Worm (Caenorhabditis elegans): ENCODE results near the gene acp-5.

acp-5 gene

DNA sequence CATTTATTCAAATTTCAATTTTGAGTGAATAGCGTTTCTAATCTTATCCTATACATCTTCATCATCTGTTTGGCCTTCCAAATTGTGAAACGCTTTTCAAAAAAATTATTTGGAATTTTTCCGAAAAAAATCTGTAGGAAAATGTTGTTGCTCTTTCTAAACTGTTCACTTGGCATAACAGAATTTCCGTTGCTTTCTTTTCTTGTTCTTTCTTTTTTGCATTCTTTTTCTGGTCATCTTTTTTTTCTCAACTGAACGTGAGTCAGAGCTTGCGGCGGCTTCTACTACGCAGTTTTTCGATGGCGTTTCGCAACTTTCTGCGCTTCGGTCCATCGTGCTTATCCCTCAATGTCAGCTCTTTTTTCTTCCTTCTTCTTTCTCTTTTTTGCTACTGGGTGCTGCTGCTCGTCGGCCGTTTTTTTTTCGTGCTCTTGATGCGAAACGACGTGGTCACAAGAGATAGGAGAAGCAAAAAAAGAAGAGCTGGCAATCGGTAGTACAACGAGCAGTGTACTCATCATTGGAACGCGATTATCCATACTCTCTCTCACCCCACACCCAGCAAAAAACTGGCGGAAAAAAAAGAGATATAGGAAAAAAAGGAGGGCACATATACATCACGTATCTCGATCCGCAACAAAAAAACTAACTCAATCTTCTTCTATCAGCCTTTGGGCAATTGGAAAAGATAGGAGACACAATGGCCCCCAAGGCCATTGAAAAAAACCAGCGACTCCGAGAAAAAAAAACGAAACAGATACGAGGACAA, 9.3 kb upstream of the acp-5 start (continued):
- TF ChIP-seq unc-130 (GFP tag; optimal IDR thresholded peaks at IDR 0.05) (no peak), R02D3.7 (tag; optimal IDR thresholded peaks at IDR 0.05) (no peak), F49E8.2 (tag; optimal IDR thresholded peaks at IDR 0.05; ENCODE audit: borderline replicate concordance) (no peak), ctbp-1 (GFP tag; IDR thresholded peaks at IDR 0.05) (peak; percentile 52), lsy-2 (tag; optimal IDR thresholded peaks at IDR 0.05) (peak in 1 of 2 experiments; percentile 18), dmd-8 (GFP tag; IDR thresholded peaks at IDR 0.05) (no peak), T26A8.4 (GFP tag; IDR thresholded peaks at IDR 0.05) (no peak), hlh-11 (tag; optimal IDR thresholded peaks at IDR 0.05) (peak; percentile 73), unc-39 (tag; optimal IDR thresholded peaks at IDR 0.05) (no peak), ceh-32 (tag; optimal IDR thresholded peaks at IDR 0.05; ENCODE audit: poor library complexity) (no peak), hlh-30 (tag; optimal IDR thresholded peaks at IDR 0.05; ENCODE audit: insufficient read depth) (peak; percentile 59), nhr-77 (tag; optimal IDR thresholded peaks at IDR 0.05) (no peak), lin-13 (GFP tag; optimal IDR thresholded peaks at IDR 0.05) (no peak), arid-1 (GFP tag; conservative IDR thresholded peaks at IDR 0.05) (no peak), daf-12 (tag; optimal IDR thresholded peaks at IDR 0.05) (no peak), tra-1 (GFP tag; IDR thresholded peaks at IDR 0.05) (0 out of 2 replicates have a peak, but pooled peaks have one; percentile 24), pqm-1 (tag; optimal IDR thresholded peaks at IDR 0.05) (no peak), gei-8 (GFP tag; optimal IDR thresholded peaks at IDR 0.05) (no peak), pha-4 (GFP tag; IDR thresholded peaks at IDR 0.05) (no peak), pha-4 (tag; optimal IDR thresholded peaks at IDR 0.05) (no peak), D1046.2 (GFP tag; IDR thresholded peaks at IDR 0.05) (no peak), vab-7 (GFP tag; IDR thresholded peaks at IDR 0.05) (no peak), lin-38 (GFP tag; IDR thresholded peaks at IDR 0.05) (no peak), fkh-10 (GFP tag; optimal IDR thresholded peaks at IDR 0.05) (peak; percentile 55), rbr-2 (tag; optimal IDR thresholded peaks at IDR 0.05) (peak; percentile 10), T20F7.1 (GFP tag; optimal IDR thresholded peaks at IDR 0.05) (no peak), zfp-3 (GFP tag; conservative IDR thresholded peaks at IDR 0.05) (no peak), daf-19 (GFP tag; conservative IDR thresholded peaks at IDR 0.05) (no peak), F10B5.3 (tag; optimal IDR thresholded peaks at IDR 0.05) (no peak), ztf-11 (tag; optimal IDR thresholded peaks at IDR 0.05) (no peak), aha-1 (tag) (peak; percentile 62), spr-3 (GFP tag; optimal IDR thresholded peaks at IDR 0.05) (no peak), egl-27 (tag; optimal IDR thresholded peaks at IDR 0.05) (no peak), nhr-28 (tag; optimal IDR thresholded peaks at IDR 0.05) (peak; percentile 27)

DNA sequence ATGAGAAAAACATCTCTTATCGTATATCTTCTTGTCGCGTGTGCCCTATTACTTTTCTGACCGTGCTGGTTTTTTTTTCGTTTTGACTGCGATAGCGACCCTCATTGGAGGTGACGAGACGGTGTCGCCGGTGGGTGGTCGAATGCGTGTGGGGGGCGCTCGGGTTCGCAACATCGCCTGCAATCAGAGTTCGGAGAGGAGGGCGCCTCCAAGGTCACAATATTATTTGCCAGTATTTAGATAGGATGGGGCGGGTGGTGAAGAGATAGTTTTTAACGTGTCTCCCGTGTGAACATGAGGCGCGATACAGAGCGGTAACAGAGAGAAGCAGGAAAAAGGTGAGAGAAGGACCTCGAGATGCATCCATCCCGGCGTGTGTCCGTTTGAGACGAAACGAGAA, 8.4 kb upstream of the acp-5 start:
- peak; percentile 88 for TF ChIP-seq aha-1 (tag)
- TF ChIP-seq dmd-6 (GFP tag; IDR thresholded peaks at IDR 0.05) = no peak
- TF ChIP-seq mep-1 (tag; optimal IDR thresholded peaks at IDR 0.05) = peak; percentile 27
- TF ChIP-seq mdl-1 (tag; optimal IDR thresholded peaks at IDR 0.05) = peak in 1 of 2 experiments; percentile 11
- TF ChIP-seq ceh-44 (GFP tag; IDR thresholded peaks at IDR 0.05) = no peak
- TF ChIP-seq egl-43 (GFP tag; IDR thresholded peaks at IDR 0.05) = peak; percentile 57; the same call in 1 of the 2 replicates
- peak; percentile 49 for TF ChIP-seq hlh-11 (tag; optimal IDR thresholded peaks at IDR 0.05)
- no peak for TF ChIP-seq nhr-77 (tag; optimal IDR thresholded peaks at IDR 0.05)
- peak; percentile 52 for TF ChIP-seq hlh-30 (tag; optimal IDR thresholded peaks at IDR 0.05; ENCODE audit: insufficient read depth)
- TF ChIP-seq nhr-25 (tag; optimal IDR thresholded peaks at IDR 0.05; ENCODE audit: borderline replicate concordance, insufficient read depth) = peak; percentile 90
- no peak for TF ChIP-seq Y48G9A.11 (GFP tag; IDR thresholded peaks at IDR 0.05)
- TF ChIP-seq tra-1 (GFP tag; IDR thresholded peaks at IDR 0.05) = peak; percentile 67; the same call in 1 of the 2 replicates
- TF ChIP-seq nhr-76 (tag; optimal IDR thresholded peaks at IDR 0.05) = no peak
- TF ChIP-seq mxl-3 (GFP tag; optimal IDR thresholded peaks at IDR 0.05) = peak; percentile 38
- TF ChIP-seq unc-62 (GFP tag; optimal IDR thresholded peaks at IDR 0.05 in 1 of 2) = peak in 1 of 2 experiments; percentile 97
- no peak for TF ChIP-seq unc-62 (tag; optimal IDR thresholded peaks at IDR 0.05)
- TF ChIP-seq hmg-1.1 (GFP tag; IDR thresholded peaks at IDR 0.05) = 0 out of 2 replicates have a peak, but pooled peaks have one; percentile 15
- TF ChIP-seq mes-2 (tag; optimal IDR thresholded peaks at IDR 0.05; ENCODE audit: poor library complexity, severe bottlenecking) = peak; percentile 9
- peak; percentile 68 for TF ChIP-seq set-16 (GFP tag; IDR thresholded peaks at IDR 0.05)

Data from whole organism, L4 larva.